Worm (Caenorhabditis elegans) whole organism, L4 larva: ENCODE measurements around the gene aldo-2.
A peak's percentile ranks its signal among the peaks of the same experiment; 100 is the strongest.

Experiments
- F44E2.7 ChIP-seq: fragments of 200-800 bp; sonication (Bioruptor generic); IDR thresholded peaks from 2 replicates; pipeline ENCODE4 v2.1.2; 2022; ENCODE audit warnings: missing genetic modification characterization, missing compliant biosample characterization
- R02D3.7 ChIP-seq: fragments of 150-350 bp; sonication (generic microtip); optimal IDR thresholded peaks from 3 replicates; lab custom pipeline; 2014; ENCODE audit warnings: missing biosample characterization, missing genetic modification characterization
- T20F7.1 ChIP-seq: fragments of 200-800 bp; sonication (Bioruptor generic); optimal IDR thresholded peaks from 2 replicates; lab custom pipeline; 2018; ENCODE audit warnings: mild to moderate bottlenecking, missing genetic modification characterization, missing compliant biosample characterization
- Y48G9A.11 ChIP-seq: fragments of 200-800 bp; sonication (Bioruptor generic); IDR thresholded peaks from 2 replicates; pipeline ENCODE4 v1.3.6; 2022; ENCODE audit warnings: missing genetic modification reagents, missing genetic modification characterization, missing compliant biosample characterization
- ceh-32 ChIP-seq: sonication (generic microtip); optimal IDR thresholded peaks from 2 replicates; lab custom pipeline; 2016; ENCODE audit warnings: mild to moderate bottlenecking, missing genetic modification characterization, missing compliant biosample characterization; ENCODE audit not compliant: poor library complexity
- ceh-62 ChIP-seq: sonication (generic microtip); optimal IDR thresholded peaks from 2 replicates; lab custom pipeline; 2017; ENCODE audit warnings: missing biosample characterization, missing genetic modification characterization
- ces-1 ChIP-seq: fragments of 150-350 bp; sonication (generic microtip); optimal IDR thresholded peaks from 4 replicates; lab custom pipeline; 2014; ENCODE audit warnings: missing biosample characterization, missing genetic modification reagents, missing genetic modification characterization
- ctbp-1 ChIP-seq: fragments of 200-800 bp; sonication (Bioruptor generic); IDR thresholded peaks from 2 replicates; pipeline ENCODE4 v1.3.6; 2022; ENCODE audit warnings: missing genetic modification reagents, missing genetic modification characterization, missing compliant biosample characterization
- dmd-9 ChIP-seq: fragments of 200-800 bp; sonication (Bioruptor generic); IDR thresholded peaks from 2 replicates; pipeline ENCODE4 v1.3.6; 2022; ENCODE audit warnings: missing genetic modification reagents, missing genetic modification characterization, missing compliant biosample characterization
- duxl-1 ChIP-seq: sonication (generic microtip); optimal IDR thresholded peaks from 2 replicates; lab custom pipeline; 2016; ENCODE audit warnings: mild to moderate bottlenecking, missing genetic modification characterization, moderate library complexity, missing compliant biosample characterization; ENCODE audit not compliant: poor library complexity
- hmg-1.1 ChIP-seq: fragments of 200-800 bp; sonication (Bioruptor generic); IDR thresholded peaks from 2 replicates; pipeline ENCODE4 v1.3.6; 2022; ENCODE audit warnings: missing genetic modification reagents, missing genetic modification characterization, missing compliant biosample characterization
- lim-7 ChIP-seq: fragments of 200-800 bp; sonication (Bioruptor generic); IDR thresholded peaks from 2 replicates; pipeline ENCODE4 v1.3.6; 2022; ENCODE audit warnings: missing genetic modification characterization, missing compliant biosample characterization
- lin-38 ChIP-seq: fragments of 200-800 bp; sonication (Bioruptor generic); IDR thresholded peaks from 2 replicates; pipeline ENCODE4 v1.3.6; 2022; ENCODE audit warnings: missing genetic modification reagents, missing genetic modification characterization, missing compliant biosample characterization
- lsy-2 ChIP-seq, 2 experiments: fragments of 150-350 bp in 1 of 2; sonication (generic microtip) in 1 of 2; optimal IDR thresholded peaks; 2 replicates each; lab custom pipeline; 2014 to 2017; ENCODE audit warnings: missing biosample characterization in 2 of 2, missing genetic modification characterization in 2 of 2
- madf-5 ChIP-seq, 2 experiments: fragments of 200-800 bp; sonication (Bioruptor generic); IDR thresholded peaks; 2 replicates each; pipeline ENCODE4 v1.3.6; 2022; ENCODE audit warnings: missing compliant biosample characterization in 2 of 2, missing genetic modification characterization in 2 of 2
- mdt-29 ChIP-seq: fragments of 200-800 bp; sonication (Bioruptor generic); IDR thresholded peaks from 2 replicates; pipeline ENCODE4 v1.3.6; 2022; ENCODE audit warnings: missing genetic modification reagents, missing genetic modification characterization, missing compliant biosample characterization
- mes-2 ChIP-seq: sonication (generic microtip); optimal IDR thresholded peaks from 2 replicates; lab custom pipeline; 2016; ENCODE audit warnings: missing genotype, mild to moderate bottlenecking, missing genetic modification characterization, missing compliant biosample characterization; ENCODE audit not compliant: poor library complexity, severe bottlenecking
- mxl-2 ChIP-seq: fragments of 200-800 bp; sonication (Bioruptor generic); conservative IDR thresholded peaks from 2 replicates; pipeline ENCODE4 v1.3.6; 2022; ENCODE audit warnings: missing genetic modification reagents, missing genetic modification characterization, missing compliant biosample characterization
- mxl-3 ChIP-seq: fragments of 200-800 bp; sonication (Bioruptor generic); optimal IDR thresholded peaks from 2 replicates; lab custom pipeline; 2018; ENCODE audit warnings: mild to moderate bottlenecking, missing genetic modification characterization, missing compliant biosample characterization
- nhr-10 ChIP-seq: fragments of 150-350 bp; optimal IDR thresholded peaks from 2 replicates; lab custom pipeline; 2014; ENCODE audit warnings: missing biosample characterization, missing genetic modification characterization
- nhr-41 ChIP-seq: fragments of 200-800 bp; sonication (Bioruptor generic); IDR thresholded peaks from 2 replicates; pipeline ENCODE4 v1.3.6; 2022; ENCODE audit warnings: missing genetic modification reagents, missing genetic modification characterization, missing compliant biosample characterization
- nhr-48 ChIP-seq: sonication (generic microtip); optimal IDR thresholded peaks from 2 replicates; lab custom pipeline; 2016; ENCODE audit warnings: mild to moderate bottlenecking, missing genetic modification characterization, missing compliant biosample characterization
- unc-62 ChIP-seq, 3 experiments: fragments of 150-350 bp in 1 of 3; sonication (generic microtip); optimal IDR thresholded peaks in 2 of 3; peaks in 1 of 3; 1 replicate in 1 of 3; 2 replicates in 2 of 3; lab custom pipeline; 2014 to 2017; ENCODE audit warnings: missing biosample characterization in 3 of 3, missing genetic modification characterization in 3 of 3, missing genetic modification reagents in 3 of 3, missing genotype in 1 of 3

aldo-2 gene

ce11 chrIII:5828065-5828464 is 48.4 kb downstream of the aldo-2 start (continued):
- TF ChIP-seq Y48G9A.11 (GFP tag; lab: Robert Waterston, UW) (0 out of 2 replicates have a peak, but pooled peaks have one; percentile 31), nhr-48 (tag; lab: Kevin White, UChicago) (no peak), F44E2.7 (GFP tag; lab: Robert Waterston, UW) (no peak), T20F7.1 (GFP tag; lab: Kevin White, UChicago) (no peak), mdt-29 (GFP tag; lab: Robert Waterston, UW) (0 out of 2 replicates have a peak, but pooled peaks have one; percentile 19), madf-5 (GFP tag; IDR thresholded peaks at IDR 0.05; lab: Robert Waterston, UW) (0 out of 4 replicates have a peak, but pooled peaks of 1 of the 2 experiments have one; percentile 56), mxl-3 (GFP tag; lab: Kevin White, UChicago) (no peak), ceh-62 (tag; lab: Kevin White, UChicago) (no peak), R02D3.7 (tag; lab: Kevin White, UChicago) (no peak), dmd-9 (GFP tag; lab: Robert Waterston, UW) (no peak), mxl-2 (no peak), hmg-1.1 (GFP tag; lab: Robert Waterston, UW) (0 out of 2 replicates have a peak, but pooled peaks have one; percentile 30), lin-38 (0 out of 2 replicates have a peak, but pooled peaks have one; percentile 6), nhr-10 (tag; lab: Kevin White, UChicago) (no peak)

DNA sequence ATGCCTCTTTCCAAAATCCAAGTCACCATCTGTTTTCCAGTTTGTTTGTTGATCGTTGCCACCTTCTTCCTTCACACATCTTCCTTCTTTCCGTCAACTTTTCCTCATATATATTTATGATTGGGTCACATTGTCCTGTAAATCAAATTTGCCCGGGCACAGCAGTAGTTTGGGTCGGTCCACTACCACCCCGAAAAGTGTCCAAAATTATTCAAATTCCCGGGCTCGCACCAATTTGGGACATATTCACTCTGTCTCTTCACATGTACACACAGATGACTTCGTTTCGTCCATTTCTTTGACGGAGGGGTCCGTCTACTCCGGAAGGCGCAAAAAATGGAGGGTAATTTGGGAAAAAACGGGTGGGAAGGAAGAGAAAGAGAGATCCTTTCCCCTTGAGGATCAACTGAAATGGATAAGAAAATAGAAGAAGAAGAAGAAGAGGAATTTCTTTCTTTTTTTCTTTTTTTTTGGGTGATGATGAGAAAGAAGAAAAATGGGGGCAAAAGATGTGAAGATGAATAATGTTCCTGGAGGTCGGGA is 49.5 kb downstream of the aldo-2 start:
- peak in 1 of 2 experiments; percentile 94 for TF ChIP-seq unc-62 (GFP tag; optimal IDR thresholded peaks at IDR 0.05 in 1 of 2; lab: Kevin White, UChicago)
- no peak for TF ChIP-seq unc-62 (tag; optimal IDR thresholded peaks at IDR 0.05; lab: Kevin White, UChicago)
- TF ChIP-seq ces-1 (GFP tag; lab: Kevin White, UChicago): peak; percentile 64
- no peak for TF ChIP-seq ceh-32 (tag; lab: Kevin White, UChicago)
- TF ChIP-seq ctbp-1 (GFP tag; lab: Robert Waterston, UW): peak; percentile 72
- TF ChIP-seq lim-7 (GFP tag; lab: Robert Waterston, UW): no peak; the same call in 1 of the 2 replicates
- TF ChIP-seq nhr-48 (tag; lab: Kevin White, UChicago): no peak
- TF ChIP-seq nhr-41 (GFP tag; lab: Robert Waterston, UW): no peak
- peak; percentile 30 for TF ChIP-seq mes-2
- TF ChIP-seq lsy-2 (tag; optimal IDR thresholded peaks at IDR 0.05; lab: Kevin White, UChicago): peak in 1 of 2 experiments; percentile 24
- no peak for TF ChIP-seq duxl-1 (tag; lab: Kevin White, UChicago)
- TF ChIP-seq, all 104 proteins: peak for 5
